In genomic region chr2L:15329382-15329781, dm6 we compare ENCODE assay signal across 1 fruit fly cellular context.
TF ChIP-seq lines count a peak whose summit lies in the region.

No protein-coding gene starts in this region.

TF ChIP-seq in whole organism, prepupa, 60 proteins besides CTCF, POLR2A, EP300 and RAD21 (continued from another document):
- peak; percentile 9 for TF ChIP-seq OdsH (GFP tag; optimal IDR thresholded peaks at IDR 0.05; lab: Kevin White, UChicago)
- no peak for TF ChIP-seq CG9139 (GFP tag; optimal IDR thresholded peaks at IDR 0.05; lab: Kevin White, UChicago)
- TF ChIP-seq fd59A (GFP tag; optimal IDR thresholded peaks at IDR 0.05; lab: Kevin White, UChicago): no peak
- no peak for TF ChIP-seq fd85E (GFP tag; optimal IDR thresholded peaks at IDR 0.05; lab: Kevin White, UChicago)
- TF ChIP-seq CG10631 (GFP tag; optimal IDR thresholded peaks at IDR 0.05; lab: Kevin White, UChicago): no peak
- TF ChIP-seq Hr39 (GFP tag; optimal IDR thresholded peaks at IDR 0.05; lab: Kevin White, UChicago): peak; percentile 53
- TF ChIP-seq Ets21C (GFP tag; optimal IDR thresholded peaks at IDR 0.05; lab: Kevin White, UChicago): peak; percentile 43
- no peak for TF ChIP-seq CG8319 (GFP tag; optimal IDR thresholded peaks at IDR 0.05; lab: Kevin White, UChicago)
- no peak for TF ChIP-seq CG8119 (GFP tag; IDR thresholded peaks at IDR 0.05; lab: Robert Waterston, UW)
- TF ChIP-seq CG6808 (GFP tag; optimal IDR thresholded peaks at IDR 0.05; lab: Kevin White, UChicago): no peak
- TF ChIP-seq CG6792 (GFP tag; optimal IDR thresholded peaks at IDR 0.05; lab: Kevin White, UChicago): peak; percentile 25
- TF ChIP-seq CG6163 (GFP tag; IDR thresholded peaks at IDR 0.05; lab: Robert Waterston, UW): peak; percentile 43; the same call in 2 of the 3 replicates
- no peak for TF ChIP-seq CG34406 (GFP tag; optimal IDR thresholded peaks at IDR 0.05; lab: Kevin White, UChicago)
- no peak for TF ChIP-seq Eip93F (GFP tag; optimal IDR thresholded peaks at IDR 0.05; lab: Kevin White, UChicago)
- TF ChIP-seq CG32006 (GFP tag; optimal IDR thresholded peaks at IDR 0.05; lab: Kevin White, UChicago): no peak
- peak; percentile 9 for TF ChIP-seq pdm3 (GFP tag; optimal IDR thresholded peaks at IDR 0.05; lab: Kevin White, UChicago)
- TF ChIP-seq dsx (GFP tag; optimal IDR thresholded peaks at IDR 0.05; lab: Kevin White, UChicago; ENCODE audit: poor library complexity, severe bottlenecking): no peak
- no peak for TF ChIP-seq Eip75B (GFP tag; optimal IDR thresholded peaks at IDR 0.05; lab: Kevin White, UChicago)
- no peak for TF ChIP-seq salr (GFP tag; optimal IDR thresholded peaks at IDR 0.05; lab: Kevin White, UChicago)
- peak; percentile 66 for TF ChIP-seq Met (GFP tag; optimal IDR thresholded peaks at IDR 0.05; lab: Kevin White, UChicago)
- TF ChIP-seq CG11762 (GFP tag; optimal IDR thresholded peaks at IDR 0.05; lab: Kevin White, UChicago; ENCODE audit: insufficient read depth): peak; percentile 7
- no peak for TF ChIP-seq fkh (GFP tag; optimal IDR thresholded peaks at IDR 0.05; lab: Kevin White, UChicago)
- TF ChIP-seq Gug (GFP tag; IDR thresholded peaks at IDR 0.05; lab: Robert Waterston, UW): no peak
- no peak for TF ChIP-seq eg (GFP tag; IDR thresholded peaks at IDR 0.05; lab: Robert Waterston, UW)
- peak; percentile 39 for TF ChIP-seq cyc (GFP tag; optimal IDR thresholded peaks at IDR 0.05; lab: Kevin White, UChicago)
- peak; percentile 15 for TF ChIP-seq CG1621 (tag; optimal IDR thresholded peaks at IDR 0.05; lab: Kevin White, UChicago)
